Fruit fly (Drosophila melanogaster) whole organism, embryonic: ENCODE data around the gene phol.

ENCODE experiments used
- Bgb ChIP-seq: fragments of 200-800 bp; sonication (Bioruptor generic); IDR thresholded peaks from 2 replicates; pipeline ENCODE4 v1.3.6; 2022; ENCODE audit warnings: missing biosample characterization, missing genetic modification characterization; ENCODE audit not compliant: partially characterized antibody
- CG11093 ChIP-seq: fragments of 200-800 bp; sonication (Bioruptor generic); IDR thresholded peaks from 3 replicates; pipeline ENCODE4 v1.3.6; 2022; ENCODE audit warnings: missing biosample characterization, missing genetic modification characterization
- CG11398 ChIP-seq: fragments of 200-800 bp; sonication (Bioruptor generic); optimal IDR thresholded peaks from 2 replicates; lab custom pipeline; 2016; ENCODE audit warnings: missing biosample characterization, missing genetic modification characterization
- CG12104 ChIP-seq: fragments of 200-800 bp; sonication (Bioruptor generic); optimal IDR thresholded peaks from 3 replicates; lab custom pipeline; 2016; ENCODE audit warnings: missing biosample characterization, missing genetic modification characterization
- CG12744 ChIP-seq: fragments of 200-800 bp; sonication (Bioruptor generic); optimal IDR thresholded peaks from 2 replicates; lab custom pipeline; 2016; ENCODE audit warnings: missing biosample characterization, missing genetic modification characterization
- CG13424 ChIP-seq: fragments of 200-800 bp; sonication (Bioruptor generic); optimal IDR thresholded peaks from 2 replicates; lab custom pipeline; 2019; ENCODE audit warnings: missing biosample characterization, mild to moderate bottlenecking, missing genetic modification characterization, moderate library complexity
- CG14860 ChIP-seq: fragments of 200-800 bp; sonication (Bioruptor generic); IDR thresholded peaks from 3 replicates; pipeline ENCODE4 v1.3.6; 2022; ENCODE audit warnings: missing biosample characterization, missing genetic modification characterization; ENCODE audit not compliant: partially characterized antibody
- CG1529 ChIP-seq: fragments of 200-800 bp; sonication (Bioruptor generic); optimal IDR thresholded peaks from 3 replicates; lab custom pipeline; 2018; ENCODE audit warnings: missing biosample characterization, missing genetic modification characterization
- CG2202 ChIP-seq: fragments of 200-800 bp; sonication (Bioruptor generic); optimal IDR thresholded peaks from 2 replicates; lab custom pipeline; 2018; ENCODE audit warnings: missing biosample characterization, mild to moderate bottlenecking, missing genetic modification characterization
- CG2875 ChIP-seq: fragments of 200-800 bp; sonication (Bioruptor generic); optimal IDR thresholded peaks from 2 replicates; lab custom pipeline; 2017; ENCODE audit warnings: missing biosample characterization, mild to moderate bottlenecking, missing genetic modification characterization, missing genetic modification reagents
- CG30431 ChIP-seq: fragments of 200-800 bp; sonication (Bioruptor generic); optimal IDR thresholded peaks from 2 replicates; lab custom pipeline; 2017; ENCODE audit warnings: missing biosample characterization, missing genetic modification characterization
- CG31388 ChIP-seq: fragments of 200-800 bp; sonication (Bioruptor generic); optimal IDR thresholded peaks from 2 replicates; lab custom pipeline; 2016; ENCODE audit warnings: missing biosample characterization, missing genetic modification characterization
- CG34422 ChIP-seq: fragments of 200-800 bp; sonication (Bioruptor generic); IDR thresholded peaks from 3 replicates; pipeline ENCODE4 v1.3.6; 2022; ENCODE audit warnings: missing biosample characterization, missing genetic modification characterization
- CG3847 ChIP-seq: fragments of 200-800 bp; sonication (Bioruptor generic); IDR thresholded peaks from 2 replicates; pipeline ENCODE4 v1.3.6; 2022; ENCODE audit warnings: missing biosample characterization, missing genetic modification characterization
- CG4404 ChIP-seq: fragments of 200-800 bp; sonication (Bioruptor generic); IDR thresholded peaks from 2 replicates; pipeline ENCODE4 v1.3.6; 2022; ENCODE audit warnings: missing biosample characterization, missing genetic modification characterization
- CG4730 ChIP-seq: fragments of 200-800 bp; sonication (Bioruptor generic); IDR thresholded peaks from 2 replicates; pipeline ENCODE4 v1.3.6; 2022; ENCODE audit warnings: missing biosample characterization, missing genetic modification characterization
- CG7928 ChIP-seq: fragments of 200-800 bp; sonication (Bioruptor generic); optimal IDR thresholded peaks from 2 replicates; lab custom pipeline; 2017; ENCODE audit warnings: missing biosample characterization, mild to moderate bottlenecking, missing genetic modification characterization
- CG8281 ChIP-seq: fragments of 200-800 bp; sonication (Bioruptor generic); optimal IDR thresholded peaks from 2 replicates; lab custom pipeline; 2018; ENCODE audit warnings: missing biosample characterization, mild to moderate bottlenecking, missing genetic modification characterization, moderate library complexity
- CG8290 ChIP-seq, 3 experiments: fragments of 200-800 bp; sonication (Bioruptor generic); optimal IDR thresholded peaks; 2 replicates each; lab custom pipeline; 2016 to 2019; ENCODE audit warnings: missing biosample characterization in 3 of 3, missing genetic modification characterization in 3 of 3, mild to moderate bottlenecking in 2 of 3, moderate library complexity in 1 of 3
- CG8944 ChIP-seq: fragments of 200-800 bp; sonication (Bioruptor generic); optimal IDR thresholded peaks from 3 replicates; lab custom pipeline; 2016; ENCODE audit warnings: missing biosample characterization, missing genetic modification characterization
- Dip2 ChIP-seq: fragments of 200-800 bp; sonication (Bioruptor generic); IDR thresholded peaks from 2 replicates; pipeline ENCODE4 v1.3.6; 2022; ENCODE audit warnings: missing biosample characterization, missing genetic modification characterization
- Doc3 ChIP-seq: fragments of 200-800 bp; sonication (Bioruptor generic); IDR thresholded peaks from 3 replicates; pipeline ENCODE4 v1.3.6; 2022; ENCODE audit warnings: missing biosample characterization, missing genetic modification characterization; ENCODE audit not compliant: partially characterized antibody
- Eip74EF ChIP-seq, 2 experiments: fragments of 200-800 bp in 1 of 2; fragments of >200 bp in 1 of 2; sonication (Bioruptor generic) in 1 of 2; optimal IDR thresholded peaks; 2 replicates each; lab custom pipeline; 2017 to 2019; ENCODE audit warnings: missing biosample characterization in 2 of 2, missing genetic modification characterization in 2 of 2, mild to moderate bottlenecking in 1 of 2, moderate library complexity in 1 of 2
- Hr78 ChIP-seq, 2 experiments: fragments of 200-800 bp in 1 of 2; fragments of >200 bp in 1 of 2; sonication (Bioruptor generic) in 1 of 2; optimal IDR thresholded peaks; 2 replicates each; lab custom pipeline; 2017 to 2019; ENCODE audit warnings: missing biosample characterization in 2 of 2, missing genetic modification characterization in 2 of 2, mild to moderate bottlenecking in 1 of 2, moderate library complexity in 1 of 2
- MBD-R2 ChIP-seq: fragments of 200-800 bp; sonication (Bioruptor generic); IDR thresholded peaks from 2 replicates; pipeline ENCODE4 v1.3.6; 2022; ENCODE audit warnings: missing biosample characterization, missing genetic modification characterization
- MTF-1 ChIP-seq: fragments of 200-800 bp; sonication (Bioruptor generic); optimal IDR thresholded peaks from 2 replicates; lab custom pipeline; 2018; ENCODE audit warnings: missing biosample characterization, mild to moderate bottlenecking, missing genetic modification characterization, borderline replicate concordance
- Mad ChIP-seq: fragments of 200-800 bp; sonication (Bioruptor generic); optimal IDR thresholded peaks from 2 replicates; lab custom pipeline; 2016; ENCODE audit warnings: missing biosample characterization, missing genetic modification characterization
- Mrtf ChIP-seq: fragments of 200-800 bp; sonication (Bioruptor generic); IDR thresholded peaks from 3 replicates; pipeline ENCODE4 v1.3.6; 2022; ENCODE audit warnings: missing biosample characterization, missing genetic modification characterization
- Myb ChIP-seq: fragments of 200-800 bp; sonication (Bioruptor generic); optimal IDR thresholded peaks from 2 replicates; lab custom pipeline; 2016; ENCODE audit warnings: missing biosample characterization, missing genetic modification characterization
- NC2α ChIP-seq: fragments of 200-800 bp; sonication (Bioruptor generic); optimal IDR thresholded peaks from 2 replicates; lab custom pipeline; 2016; ENCODE audit warnings: missing biosample characterization, missing genetic modification characterization
- Nf-YA ChIP-seq: fragments of 200-800 bp; sonication (Bioruptor generic); IDR thresholded peaks from 2 replicates; pipeline ENCODE4 v1.3.6; 2022; ENCODE audit warnings: missing biosample characterization, missing genetic modification characterization
- Side ChIP-seq: fragments of 200-800 bp; sonication (Bioruptor generic); optimal IDR thresholded peaks from 2 replicates; lab custom pipeline; 2016; ENCODE audit warnings: missing biosample characterization, missing genetic modification characterization
- TFAM ChIP-seq: fragments of 200-800 bp; sonication (Bioruptor generic); optimal IDR thresholded peaks from 2 replicates; lab custom pipeline; 2017; ENCODE audit warnings: missing biosample characterization, missing genetic modification characterization, inconsistent platforms
- abd-A ChIP-seq: fragments of 200-800 bp; sonication (Bioruptor generic); optimal IDR thresholded peaks from 3 replicates; lab custom pipeline; 2019; ENCODE audit warnings: missing biosample characterization, mild to moderate bottlenecking, missing genetic modification characterization, moderate library complexity
- chm ChIP-seq: fragments of 200-800 bp; sonication (Bioruptor generic); IDR thresholded peaks from 2 replicates; pipeline ENCODE4 v1.3.6; 2022; ENCODE audit warnings: missing biosample characterization, missing genetic modification characterization
- gsb ChIP-seq: fragments of 200-800 bp; sonication (Bioruptor generic); IDR thresholded peaks from 2 replicates; pipeline ENCODE4 v1.3.6; 2022; ENCODE audit warnings: missing biosample characterization, missing genetic modification characterization
- jing ChIP-seq: fragments of 200-800 bp; sonication (Bioruptor generic); optimal IDR thresholded peaks from 2 replicates; lab custom pipeline; 2018; ENCODE audit warnings: missing biosample characterization, mild to moderate bottlenecking, missing genetic modification characterization
- ken ChIP-seq: fragments of 200-800 bp; sonication (Bioruptor generic); IDR thresholded peaks from 3 replicates; pipeline ENCODE4 v1.3.6; 2022; ENCODE audit warnings: missing biosample characterization, missing genetic modification characterization
- luna ChIP-seq: fragments of 200-800 bp; sonication (Bioruptor generic); optimal IDR thresholded peaks from 2 replicates; lab custom pipeline; 2016; ENCODE audit warnings: missing biosample characterization, missing genetic modification characterization
- pb ChIP-seq: fragments of 200-800 bp; sonication (Bioruptor generic); optimal IDR thresholded peaks from 3 replicates; lab custom pipeline; 2016; ENCODE audit warnings: missing biosample characterization, missing genetic modification characterization
- pita ChIP-seq: fragments of 200-800 bp; sonication (Bioruptor generic); optimal IDR thresholded peaks from 2 replicates; lab custom pipeline; 2017; ENCODE audit warnings: missing biosample characterization, mild to moderate bottlenecking, missing genetic modification characterization
- pum ChIP-seq: fragments of 200-800 bp; sonication (Bioruptor generic); optimal IDR thresholded peaks from 2 replicates; lab custom pipeline; 2016; ENCODE audit warnings: missing biosample characterization, missing genetic modification characterization
- rib ChIP-seq: fragments of 200-800 bp; sonication (Bioruptor generic); IDR thresholded peaks from 2 replicates; pipeline ENCODE4 v1.3.6; 2022; ENCODE audit warnings: missing biosample characterization, missing genetic modification characterization
- sqz ChIP-seq: fragments of 200-800 bp; sonication (Bioruptor generic); optimal IDR thresholded peaks from 3 replicates; lab custom pipeline; 2018; ENCODE audit warnings: missing biosample characterization, mild to moderate bottlenecking, missing genetic modification characterization
- sr ChIP-seq: fragments of 200-800 bp; sonication (Bioruptor generic); IDR thresholded peaks from 3 replicates; pipeline ENCODE4 v1.3.6; 2022; ENCODE audit warnings: missing biosample characterization, missing genetic modification characterization
- tll ChIP-seq, 2 experiments: fragments of 200-800 bp in 1 of 2; fragments of >200 bp in 1 of 2; sonication (Bioruptor generic) in 1 of 2; optimal IDR thresholded peaks; 2 replicates each; lab custom pipeline; 2017 to 2019; ENCODE audit warnings: missing biosample characterization in 2 of 2, missing genetic modification characterization in 2 of 2, mild to moderate bottlenecking in 1 of 2, moderate library complexity in 1 of 2
- toy ChIP-seq: fragments of 200-800 bp; sonication (Bioruptor generic); IDR thresholded peaks from 2 replicates; pipeline ENCODE4 v1.3.6; 2022; ENCODE audit warnings: missing biosample characterization, missing genetic modification characterization
- tx ChIP-seq: fragments of 200-800 bp; sonication (Bioruptor generic); optimal IDR thresholded peaks from 2 replicates; lab custom pipeline; 2016; ENCODE audit warnings: missing biosample characterization, missing genetic modification characterization

phol gene

DNA sequence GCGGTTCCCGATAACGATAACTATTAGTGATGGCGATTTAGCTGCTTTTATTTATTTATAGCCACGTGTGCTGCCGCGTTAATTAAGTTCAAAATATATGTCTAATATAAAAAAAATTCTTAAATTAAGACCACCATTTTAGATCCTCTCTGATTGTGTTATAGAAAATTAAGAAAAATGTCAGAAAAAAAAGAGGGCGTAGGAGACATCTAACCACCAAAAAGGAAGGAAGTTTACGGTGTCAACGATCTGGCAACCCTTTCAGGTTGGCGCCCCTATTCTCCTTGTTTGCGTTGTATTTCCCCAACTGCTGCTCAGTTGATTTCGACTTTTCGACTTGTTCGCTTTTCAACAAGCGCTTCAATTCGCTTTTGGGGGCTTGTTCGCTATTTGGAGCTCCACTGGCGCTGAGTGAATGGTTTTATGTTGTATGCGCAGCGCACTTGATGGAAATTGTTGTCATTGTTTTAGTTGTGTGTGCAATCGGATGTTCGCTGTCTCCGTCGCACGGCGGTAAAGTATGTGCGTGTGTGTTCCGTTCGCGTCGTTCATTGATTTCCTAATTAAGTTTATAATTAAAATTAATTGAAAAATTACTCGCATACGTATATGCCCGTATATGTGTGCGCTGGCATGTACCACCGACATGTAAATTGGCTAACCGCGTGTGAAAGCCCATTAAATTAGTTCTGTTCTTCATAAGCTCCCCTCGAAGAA, 4.9 kb upstream of the phol start, which contains the start of the genes CG3434 and CG44838 (continued):
- TF ChIP-seq CG7928 (GFP tag; lab: Kevin White, UChicago) (peak; percentile 58), CG4404 (GFP tag; lab: Robert Waterston, UW) (peak; percentile 75), MTF-1 (GFP tag; lab: Kevin White, UChicago) (peak; percentile 36), sr (GFP tag; lab: Robert Waterston, UW) (no peak), CG11398 (GFP tag; lab: Kevin White, UChicago) (no peak), CG12744 (peak; percentile 28), sqz (GFP tag; lab: Kevin White, UChicago) (peak; percentile 65), Mad (peak; percentile 82), Eip74EF (GFP tag; optimal IDR thresholded peaks at IDR 0.05; lab: Kevin White, UChicago) (peak in 1 of 2 experiments; percentile 77), rib (GFP tag; lab: Robert Waterston, UW) (no peak), pita (GFP tag; lab: Kevin White, UChicago) (no peak), NC2α (GFP tag; lab: Kevin White, UChicago) (peak; percentile 39), CG8281 (tag; lab: Kevin White, UChicago) (peak; percentile 47), MBD-R2 (peak; percentile 74), CG1529 (GFP tag; lab: Kevin White, UChicago) (peak; percentile 45), CG2875 (GFP tag; lab: Kevin White, UChicago) (peak; percentile 45), toy (GFP tag; lab: Robert Waterston, UW) (no peak), TFAM (GFP tag; lab: Kevin White, UChicago) (no peak), CG8944 (GFP tag; lab: Kevin White, UChicago) (peak; percentile 55), pum (peak; percentile 73), luna (GFP tag; lab: Kevin White, UChicago) (peak; percentile 28), CG4730 (peak; percentile 48; the same call in 1 of the 2 replicates), CG8290 (GFP tag; optimal IDR thresholded peaks at IDR 0.05; lab: Kevin White, UChicago) (peak; percentile 83), CG8290 (tag; optimal IDR thresholded peaks at IDR 0.05; lab: Kevin White, UChicago) (peak; percentile 27 to 81), tx (GFP tag; lab: Kevin White, UChicago) (peak; percentile 62), tll (GFP tag; optimal IDR thresholded peaks at IDR 0.05; lab: Kevin White, UChicago) (peak in 1 of 2 experiments; percentile 60), chm (no peak), Dip2 (no peak), CG14860 (GFP tag; lab: Robert Waterston, UW) (no peak), Doc3 (GFP tag; lab: Robert Waterston, UW) (no peak), Myb (GFP tag; lab: Kevin White, UChicago) (peak; percentile 60), ken (peak; percentile 70; the same call in 1 of the 3 replicates), CG30431 (GFP tag; lab: Kevin White, UChicago) (peak; percentile 41), Hr78 (GFP tag; optimal IDR thresholded peaks at IDR 0.05; lab: Kevin White, UChicago) (peak in 1 of 2 experiments; percentile 7), Nf-YA (GFP tag; lab: Robert Waterston, UW) (peak; percentile 42; the same call in 1 of the 2 replicates), CG11093 (GFP tag; lab: Robert Waterston, UW) (peak; percentile 45; the same call in 1 of the 3 replicates), abd-A (peak; percentile 80), Side (GFP tag; lab: Kevin White, UChicago) (peak; percentile 65), pb (no peak), CG2202 (peak; percentile 58), CG12104 (GFP tag; lab: Kevin White, UChicago) (peak; percentile 54), CG3847 (GFP tag; lab: Robert Waterston, UW) (peak; percentile 86), gsb (no peak), CG34422 (peak; percentile 42; the same call in 1 of the 3 replicates), Bgb (GFP tag; lab: Robert Waterston, UW) (peak; percentile 35; the same call in 1 of the 2 replicates), jing (GFP tag; lab: Kevin White, UChicago) (no peak), Mrtf (GFP tag; lab: Robert Waterston, UW) (peak; percentile 68; the same call in 2 of the 3 replicates), CG31388 (GFP tag; lab: Kevin White, UChicago) (peak; percentile 32), CG13424 (tag; lab: Kevin White, UChicago) (peak; percentile 87)
